Fruit fly (Drosophila melanogaster) whole organism, embryonic: Measurements from ENCODE around the gene superdeath.
A peak's percentile ranks its signal among the peaks of the same experiment; 100 is the strongest.

ENCODE experiments used
- Blimp-1 ChIP-seq: fragments of 200-800 bp; sonication (Bioruptor generic); optimal IDR thresholded peaks from 3 replicates; lab custom pipeline; 2018; ENCODE audit warnings: missing biosample characterization, missing genetic modification characterization, mild to moderate bottlenecking, moderate library complexity, missing genetic modification reagents
- Bteb2 ChIP-seq: fragments of 200-800 bp; sonication (Bioruptor generic); optimal IDR thresholded peaks from 2 replicates; lab custom pipeline; 2016; ENCODE audit warnings: missing biosample characterization, missing genetic modification characterization
- CG1024 ChIP-seq: fragments of 200-800 bp; sonication (Bioruptor generic); IDR thresholded peaks from 2 replicates; pipeline ENCODE4 v1.3.6; 2022; ENCODE audit warnings: missing biosample characterization, missing genetic modification characterization
- CG10431 ChIP-seq: fragments of 200-800 bp; sonication (Bioruptor generic); optimal IDR thresholded peaks from 3 replicates; lab custom pipeline; 2018; ENCODE audit warnings: missing biosample characterization, mild to moderate bottlenecking, missing genetic modification characterization
- CG10543 ChIP-seq: fragments of 200-800 bp; sonication (Bioruptor generic); optimal IDR thresholded peaks from 3 replicates; lab custom pipeline; 2017; ENCODE audit warnings: missing biosample characterization, mild to moderate bottlenecking, missing genetic modification characterization, moderate library complexity
- CG1233 ChIP-seq: fragments of 200-800 bp; sonication (Bioruptor generic); optimal IDR thresholded peaks from 4 replicates; lab custom pipeline; 2018; ENCODE audit warnings: missing biosample characterization, mild to moderate bottlenecking, missing genetic modification characterization
- CG12659 ChIP-seq: fragments of 200-800 bp; sonication (Bioruptor generic); optimal IDR thresholded peaks from 3 replicates; lab custom pipeline; 2017; ENCODE audit warnings: mild to moderate bottlenecking, missing biosample characterization, missing genetic modification reagents, missing genetic modification characterization
- CG13624 ChIP-seq: fragments of 200-800 bp; sonication (Bioruptor generic); optimal IDR thresholded peaks from 2 replicates; lab custom pipeline; 2016; ENCODE audit warnings: missing biosample characterization, missing genetic modification characterization
- CG13894 ChIP-seq: fragments of 200-800 bp; sonication (Bioruptor generic); optimal IDR thresholded peaks from 3 replicates; lab custom pipeline; 2018; ENCODE audit warnings: missing biosample characterization, mild to moderate bottlenecking, missing genetic modification characterization, moderate library complexity
- CG14014 ChIP-seq: fragments of 200-800 bp; sonication (Bioruptor generic); IDR thresholded peaks from 2 replicates; pipeline ENCODE4 v1.3.6; 2022; ENCODE audit warnings: missing biosample characterization, missing genetic modification characterization
- CG14441 ChIP-seq: fragments of 200-800 bp; sonication (Bioruptor generic); IDR thresholded peaks from 2 replicates; pipeline ENCODE4 v1.3.6; 2022; ENCODE audit warnings: missing biosample characterization, missing genetic modification characterization
- CG15011 ChIP-seq: fragments of 200-800 bp; sonication (Bioruptor generic); optimal IDR thresholded peaks from 3 replicates; lab custom pipeline; 2018; ENCODE audit warnings: missing biosample characterization, mild to moderate bottlenecking, missing genetic modification characterization
- CG1529 ChIP-seq: fragments of 200-800 bp; sonication (Bioruptor generic); optimal IDR thresholded peaks from 3 replicates; lab custom pipeline; 2018; ENCODE audit warnings: missing biosample characterization, missing genetic modification characterization
- CG16779 ChIP-seq: fragments of 200-800 bp; sonication (Bioruptor generic); IDR thresholded peaks from 2 replicates; pipeline ENCODE4 v1.3.6; 2022; ENCODE audit warnings: missing biosample characterization, missing genetic modification characterization
- CG1792 ChIP-seq: fragments of 200-800 bp; sonication (Bioruptor generic); optimal IDR thresholded peaks from 2 replicates; lab custom pipeline; 2016; ENCODE audit warnings: missing biosample characterization, missing genetic modification characterization
- CG18764 ChIP-seq: fragments of 200-800 bp; sonication (Bioruptor generic); optimal IDR thresholded peaks from 3 replicates; lab custom pipeline; 2016; ENCODE audit warnings: missing biosample characterization, missing genetic modification characterization
- CG2202 ChIP-seq: fragments of 200-800 bp; sonication (Bioruptor generic); optimal IDR thresholded peaks from 2 replicates; lab custom pipeline; 2018; ENCODE audit warnings: missing biosample characterization, mild to moderate bottlenecking, missing genetic modification characterization
- CG33557 ChIP-seq: fragments of 200-800 bp; sonication (Bioruptor generic); optimal IDR thresholded peaks from 2 replicates; lab custom pipeline; 2019; ENCODE audit warnings: missing biosample characterization, mild to moderate bottlenecking, missing genetic modification characterization, moderate library complexity
- CG34376 ChIP-seq: fragments of 200-800 bp; sonication (Bioruptor generic); optimal IDR thresholded peaks from 2 replicates; lab custom pipeline; 2018; ENCODE audit warnings: missing biosample characterization, mild to moderate bottlenecking, missing genetic modification characterization
- CG3995 ChIP-seq: fragments of 200-800 bp; sonication (Bioruptor generic); optimal IDR thresholded peaks from 3 replicates; lab custom pipeline; 2016; ENCODE audit warnings: missing biosample characterization, missing genetic modification characterization
- CG42726 ChIP-seq: fragments of 200-800 bp; sonication (Bioruptor generic); IDR thresholded peaks from 2 replicates; pipeline ENCODE4 v1.3.6; 2022; ENCODE audit warnings: missing biosample characterization, missing genetic modification characterization; ENCODE audit not compliant: partially characterized antibody
- CG4328 ChIP-seq: fragments of 200-800 bp; sonication (Bioruptor generic); optimal IDR thresholded peaks from 3 replicates; lab custom pipeline; 2017; ENCODE audit warnings: missing biosample characterization, missing genetic modification reagents, missing genetic modification characterization
- CG6683 ChIP-seq: fragments of 200-800 bp; sonication (Bioruptor generic); optimal IDR thresholded peaks from 2 replicates; lab custom pipeline; 2017; ENCODE audit warnings: missing biosample characterization, mild to moderate bottlenecking, missing genetic modification characterization, missing genetic modification reagents
- Chrac-16 ChIP-seq: fragments of 200-800 bp; sonication (Bioruptor generic); optimal IDR thresholded peaks from 3 replicates; lab custom pipeline; 2016; ENCODE audit warnings: missing biosample characterization, missing genetic modification characterization
- E2f2 ChIP-seq: fragments of 200-800 bp; sonication (Bioruptor generic); IDR thresholded peaks from 2 replicates; pipeline ENCODE4 v1.3.6; 2022; ENCODE audit warnings: missing biosample characterization, missing genetic modification characterization
- Jarid2 ChIP-seq: fragments of 200-800 bp; sonication (Bioruptor generic); optimal IDR thresholded peaks from 3 replicates; lab custom pipeline; 2017; ENCODE audit warnings: mild to moderate bottlenecking, missing biosample characterization, missing genetic modification reagents, missing genetic modification characterization
- Meics ChIP-seq: fragments of 200-800 bp; sonication (Bioruptor generic); optimal IDR thresholded peaks from 2 replicates; lab custom pipeline; 2017; ENCODE audit warnings: missing biosample characterization, mild to moderate bottlenecking, missing genetic modification characterization
- Opbp ChIP-seq: fragments of 200-800 bp; sonication (Bioruptor generic); IDR thresholded peaks from 3 replicates; pipeline ENCODE4 v1.3.6; 2022; ENCODE audit warnings: missing biosample characterization, missing genetic modification characterization; ENCODE audit not compliant: partially characterized antibody
- Scr ChIP-seq: fragments of 200-800 bp; sonication (Bioruptor generic); IDR thresholded peaks from 2 replicates; pipeline ENCODE4 v1.3.6; 2022; ENCODE audit warnings: missing biosample characterization, missing genetic modification characterization; ENCODE audit not compliant: partially characterized antibody
- Sin3A ChIP-seq: fragments of >200 bp; optimal IDR thresholded peaks from 2 replicates; lab custom pipeline; 2018
- Sry-β ChIP-seq: fragments of 200-800 bp; sonication (Bioruptor generic); optimal IDR thresholded peaks from 2 replicates; lab custom pipeline; 2018; ENCODE audit warnings: missing biosample characterization, mild to moderate bottlenecking, missing genetic modification characterization, moderate library complexity
- ab ChIP-seq: fragments of 200-800 bp; sonication (Bioruptor generic); optimal IDR thresholded peaks from 2 replicates; lab custom pipeline; 2016; ENCODE audit warnings: missing biosample characterization, missing genetic modification characterization
- ac ChIP-seq: fragments of 200-800 bp; sonication (Bioruptor generic); optimal IDR thresholded peaks from 3 replicates; lab custom pipeline; 2017; ENCODE audit warnings: missing biosample characterization, mild to moderate bottlenecking, missing genetic modification characterization
- al ChIP-seq: fragments of 200-800 bp; sonication (Bioruptor generic); IDR thresholded peaks from 2 replicates; pipeline ENCODE4 v1.3.6; 2022; ENCODE audit warnings: missing biosample characterization, missing genetic modification characterization
- cato ChIP-seq: fragments of 200-800 bp; sonication (Bioruptor generic); optimal IDR thresholded peaks from 2 replicates; lab custom pipeline; 2016; ENCODE audit warnings: missing biosample characterization, missing genetic modification characterization, borderline replicate concordance
- danr ChIP-seq: fragments of 200-800 bp; sonication (Bioruptor generic); IDR thresholded peaks from 2 replicates; pipeline ENCODE4 v1.3.6; 2022; ENCODE audit warnings: missing biosample characterization, missing genetic modification characterization
- eve ChIP-seq, 2 experiments: fragments of >200 bp; optimal IDR thresholded peaks; 2 replicates each; lab custom pipeline; 2017; ENCODE audit warnings: missing biosample characterization in 2 of 2, missing genetic modification characterization in 2 of 2
- ewg ChIP-seq: fragments of 200-800 bp; sonication (Bioruptor generic); optimal IDR thresholded peaks from 3 replicates; lab custom pipeline; 2017; ENCODE audit warnings: mild to moderate bottlenecking, missing biosample characterization, missing genetic modification reagents, missing genetic modification characterization
- fd64A ChIP-seq: fragments of 200-800 bp; sonication (Bioruptor generic); optimal IDR thresholded peaks from 3 replicates; lab custom pipeline; 2018; ENCODE audit warnings: missing biosample characterization, mild to moderate bottlenecking, missing genetic modification characterization
- ftz-f1 ChIP-seq: fragments of 200-800 bp; sonication (Bioruptor generic); optimal IDR thresholded peaks from 2 replicates; lab custom pipeline; 2016; ENCODE audit warnings: missing biosample characterization, missing genetic modification characterization
- fu2 ChIP-seq: fragments of 200-800 bp; sonication (Bioruptor generic); optimal IDR thresholded peaks from 2 replicates; lab custom pipeline; 2016; ENCODE audit warnings: missing biosample characterization, missing genetic modification characterization
- gcm ChIP-seq: fragments of 200-800 bp; sonication (Bioruptor generic); optimal IDR thresholded peaks from 2 replicates; lab custom pipeline; 2019; ENCODE audit warnings: missing biosample characterization, mild to moderate bottlenecking, missing genetic modification characterization, moderate library complexity
- lola ChIP-seq, 3 experiments: fragments of >200 bp in 2 of 3; fragments of 200-800 bp in 1 of 3; sonication (Bioruptor generic) in 1 of 3; optimal IDR thresholded peaks; 2 replicates each; lab custom pipeline; 2017 to 2019; ENCODE audit warnings: missing biosample characterization in 3 of 3, missing genetic modification characterization in 3 of 3, mild to moderate bottlenecking in 1 of 3, moderate library complexity in 1 of 3
- nmo ChIP-seq: fragments of 200-800 bp; sonication (Bioruptor generic); optimal IDR thresholded peaks from 2 replicates; lab custom pipeline; 2018; ENCODE audit warnings: missing biosample characterization, mild to moderate bottlenecking, missing genetic modification characterization, moderate library complexity
- ranshi ChIP-seq: fragments of 200-800 bp; sonication (Bioruptor generic); IDR thresholded peaks from 2 replicates; pipeline ENCODE4 v1.3.6; 2022; ENCODE audit warnings: missing biosample characterization, missing genetic modification characterization
- seq ChIP-seq: fragments of 200-800 bp; sonication (Bioruptor generic); IDR thresholded peaks from 2 replicates; pipeline ENCODE4 v1.3.6; 2022; ENCODE audit warnings: missing biosample characterization, missing genetic modification characterization
- stwl ChIP-seq: fragments of 200-800 bp; sonication (Bioruptor generic); optimal IDR thresholded peaks from 3 replicates; lab custom pipeline; 2018; ENCODE audit warnings: missing biosample characterization, mild to moderate bottlenecking, missing genetic modification characterization, moderate library complexity
- sug ChIP-seq: fragments of 200-800 bp; optimal IDR thresholded peaks from 2 replicates; lab custom pipeline; 2019; ENCODE audit warnings: missing biosample characterization, mild to moderate bottlenecking, missing genetic modification characterization, moderate library complexity
- tio ChIP-seq: fragments of 200-800 bp; sonication (Bioruptor generic); optimal IDR thresholded peaks from 2 replicates; lab custom pipeline; 2017; ENCODE audit warnings: missing biosample characterization, missing genetic modification characterization, inconsistent platforms
- vvl ChIP-seq: fragments of 200-800 bp; sonication (Bioruptor generic); IDR thresholded peaks from 2 replicates; pipeline ENCODE4 v1.3.6; 2022; ENCODE audit warnings: missing biosample characterization, missing genetic modification characterization
- wdn ChIP-seq: fragments of 200-800 bp; sonication (Bioruptor generic); IDR thresholded peaks from 2 replicates; pipeline ENCODE4 v1.3.6; 2022; ENCODE audit warnings: missing biosample characterization, missing genetic modification characterization

Gene superdeath

dm6 chr3R:29148072-29148471 lies 9.6 kb downstream of the superdeath start, which contains the start of the genes CG11882 and Pglym78 (continued):
- peak; percentile 66 for TF ChIP-seq Sin3A
- TF ChIP-seq Bteb2 (GFP tag; lab: Kevin White, UChicago) = no peak
- no peak for TF ChIP-seq eve (GFP tag; optimal IDR thresholded peaks at IDR 0.05; lab: Kevin White, UChicago)
- 0 out of 2 replicates have a peak, but pooled peaks have one; percentile 14 for TF ChIP-seq CG1024 (GFP tag; lab: Robert Waterston, UW)
- peak; percentile 6 for TF ChIP-seq Meics (GFP tag; lab: Kevin White, UChicago)
- TF ChIP-seq vvl (GFP tag; lab: Robert Waterston, UW) = peak; percentile 83
- 0 out of 2 replicates have a peak, but pooled peaks have one; percentile 27 for TF ChIP-seq seq (GFP tag; lab: Robert Waterston, UW)
- TF ChIP-seq sug (tag; lab: Kevin White, UChicago) = peak; percentile 73
- TF ChIP-seq CG34376 = peak; percentile 21
- TF ChIP-seq ac (GFP tag; lab: Kevin White, UChicago) = no peak
- TF ChIP-seq ab (GFP tag; lab: Kevin White, UChicago) = no peak
- no peak for TF ChIP-seq CG15011
- TF ChIP-seq danr (GFP tag; lab: Robert Waterston, UW) = no peak
- TF ChIP-seq nmo (GFP tag; lab: Kevin White, UChicago) = peak; percentile 59
- no peak for TF ChIP-seq CG4328 (GFP tag; lab: Kevin White, UChicago)
- no peak for TF ChIP-seq cato (GFP tag; lab: Kevin White, UChicago)
- TF ChIP-seq wdn (GFP tag; lab: Robert Waterston, UW) = peak; percentile 41; the same call in 1 of the 2 replicates
- no peak for TF ChIP-seq CG6683 (GFP tag; lab: Kevin White, UChicago)
- TF ChIP-seq al = peak; percentile 51
- peak; percentile 9 for TF ChIP-seq gcm (GFP tag; lab: Kevin White, UChicago)
- TF ChIP-seq Opbp (GFP tag; lab: Robert Waterston, UW) = peak; percentile 66
- TF ChIP-seq CG42726 (GFP tag; lab: Robert Waterston, UW) = peak; percentile 27; the same call in 1 of the 2 replicates
- peak; percentile 100 for TF ChIP-seq ftz-f1 (GFP tag; lab: Kevin White, UChicago)
- no peak for TF ChIP-seq fd64A (GFP tag; lab: Kevin White, UChicago)
- TF ChIP-seq CG1792 (GFP tag; lab: Kevin White, UChicago) = no peak
- TF ChIP-seq E2f2 (GFP tag; lab: Robert Waterston, UW) = peak; percentile 88
- peak; percentile 42 for TF ChIP-seq CG10543 (GFP tag; lab: Kevin White, UChicago)
- TF ChIP-seq CG13624 (GFP tag; lab: Kevin White, UChicago) = peak; percentile 73
- TF ChIP-seq stwl (tag; lab: Kevin White, UChicago) = peak; percentile 90
- TF ChIP-seq Jarid2 = no peak
- TF ChIP-seq CG3995 (GFP tag; lab: Kevin White, UChicago) = no peak
- peak; percentile 46 for TF ChIP-seq fu2 (GFP tag; lab: Kevin White, UChicago)
- TF ChIP-seq CG10431 (GFP tag; lab: Kevin White, UChicago) = no peak
- peak; percentile 58 for TF ChIP-seq Scr (GFP tag; lab: Robert Waterston, UW)
- no peak for TF ChIP-seq CG1233 (GFP tag; lab: Kevin White, UChicago)
- peak; percentile 36 for TF ChIP-seq Chrac-16 (GFP tag; lab: Kevin White, UChicago)
- TF ChIP-seq CG33557 (GFP tag; lab: Kevin White, UChicago) = no peak
- TF ChIP-seq Blimp-1 = no peak
- peak; percentile 23; the same call in 1 of the 2 replicates for TF ChIP-seq CG14014 (GFP tag; lab: Robert Waterston, UW)
- no peak for TF ChIP-seq CG14441 (GFP tag; lab: Robert Waterston, UW)
- no peak for TF ChIP-seq ranshi
- no peak for TF ChIP-seq lola (GFP tag; optimal IDR thresholded peaks at IDR 0.05; lab: Kevin White, UChicago)
- peak; percentile 74 for TF ChIP-seq CG13894 (tag; lab: Kevin White, UChicago)
- no peak for TF ChIP-seq Sry-β (GFP tag; lab: Kevin White, UChicago)
- no peak for TF ChIP-seq CG16779 (GFP tag; lab: Robert Waterston, UW)
- TF ChIP-seq CG18764 (GFP tag; lab: Kevin White, UChicago) = peak; percentile 25
- TF ChIP-seq tio (GFP tag; lab: Kevin White, UChicago) = no peak
- TF ChIP-seq CG2202 (tag; lab: Kevin White, UChicago) = no peak
- TF ChIP-seq ewg (GFP tag; lab: Kevin White, UChicago) = peak; percentile 100
- peak; percentile 89 for TF ChIP-seq CG12659 (GFP tag; lab: Kevin White, UChicago)
- TF ChIP-seq CG1529 = no peak
